Worm (Caenorhabditis elegans) whole organism, L3 larva: ENCODE results near the gene C46F2.1.
A peak's percentile ranks its signal among the peaks of the same experiment; 100 is the strongest.

Experiments used
- R02D3.7 ChIP-seq: fragments of 150-350 bp; optimal IDR thresholded peaks from 2 replicates; lab custom pipeline; 2014; ENCODE audit warnings: missing biosample characterization, missing genetic modification characterization
- ama-1 ChIP-seq: fragments of 150-350 bp; optimal IDR thresholded peaks from 2 replicates; lab custom pipeline; 2018
- ceh-9 ChIP-seq: sonication (generic microtip); optimal IDR thresholded peaks from 2 replicates; lab custom pipeline; 2018; ENCODE audit warnings: missing biosample characterization, missing genetic modification characterization
- daf-12 ChIP-seq: fragments of 150-350 bp; optimal IDR thresholded peaks from 2 replicates; lab custom pipeline; 2014; ENCODE audit warnings: missing biosample characterization, missing genetic modification reagents, missing genetic modification characterization
- egl-5 ChIP-seq: fragments of 150-350 bp; optimal IDR thresholded peaks from 2 replicates; lab custom pipeline; 2017; ENCODE audit warnings: missing biosample characterization, missing genetic modification reagents, missing genetic modification characterization, inconsistent platforms
- elt-1 ChIP-seq: fragments of 150-350 bp; optimal IDR thresholded peaks from 2 replicates; lab custom pipeline; 2014; ENCODE audit warnings: missing biosample characterization, missing genetic modification characterization
- elt-2 ChIP-seq: sonication (generic microtip); optimal IDR thresholded peaks from 2 replicates; lab custom pipeline; 2016; ENCODE audit warnings: missing genetic modification reagents, mild to moderate bottlenecking, missing genetic modification characterization, missing compliant biosample characterization
- elt-3 ChIP-seq, 3 experiments: fragments of 150-350 bp in 1 of 3; sonication (generic microtip) in 2 of 3; optimal IDR thresholded peaks; 2 replicates in 2 of 3; 4 replicates in 1 of 3; lab custom pipeline; 2014 to 2017; ENCODE audit warnings: missing biosample characterization in 3 of 3, missing genetic modification characterization in 3 of 3
- fkh-10 ChIP-seq: sonication (generic microtip); optimal IDR thresholded peaks from 2 replicates; lab custom pipeline; 2017; ENCODE audit warnings: missing biosample characterization, missing genetic modification reagents, missing genetic modification characterization
- fkh-2 ChIP-seq: fragments of 150-350 bp; optimal IDR thresholded peaks from 2 replicates; lab custom pipeline; 2014; ENCODE audit warnings: missing biosample characterization, missing genetic modification reagents, missing genetic modification characterization
- hmg-11 ChIP-seq: sonication (generic microtip); optimal IDR thresholded peaks from 2 replicates; lab custom pipeline; 2016; ENCODE audit warnings: missing genetic modification characterization, missing compliant biosample characterization
- lin-15B ChIP-seq: fragments of 150-350 bp; optimal IDR thresholded peaks from 2 replicates; lab custom pipeline; 2014; ENCODE audit warnings: missing biosample characterization, missing genetic modification characterization
- mml-1 ChIP-seq: fragments of 150-350 bp; sonication (generic microtip); optimal IDR thresholded peaks from 3 replicates; lab custom pipeline; 2014; ENCODE audit warnings: missing biosample characterization, missing genetic modification characterization
- nhr-23 ChIP-seq: fragments of 150-350 bp; optimal IDR thresholded peaks from 2 replicates; lab custom pipeline; 2014; ENCODE audit warnings: missing biosample characterization, missing genetic modification reagents, missing genetic modification characterization
- nhr-237 ChIP-seq: fragments of 150-350 bp; optimal IDR thresholded peaks from 2 replicates; lab custom pipeline; 2014; ENCODE audit warnings: missing biosample characterization, missing genetic modification characterization
- nhr-25 ChIP-seq: sonication (generic microtip); optimal IDR thresholded peaks from 2 replicates; lab custom pipeline; 2017; ENCODE audit warnings: missing biosample characterization, missing genetic modification characterization
- nhr-43 ChIP-seq: sonication (generic microtip); optimal IDR thresholded peaks from 2 replicates; lab custom pipeline; 2016; ENCODE audit warnings: mild to moderate bottlenecking, missing genetic modification characterization, missing compliant biosample characterization; ENCODE audit not compliant: poor library complexity, severe bottlenecking
- nhr-67 ChIP-seq: fragments of 150-350 bp; optimal IDR thresholded peaks from 2 replicates; lab custom pipeline; 2014; ENCODE audit warnings: missing biosample characterization, missing genetic modification characterization
- nhr-76 ChIP-seq: fragments of 150-350 bp; sonication (generic microtip); optimal IDR thresholded peaks from 5 replicates; lab custom pipeline; 2014; ENCODE audit warnings: missing biosample characterization, missing genetic modification characterization
- nhr-77 ChIP-seq: fragments of 150-350 bp; optimal IDR thresholded peaks from 2 replicates; lab custom pipeline; 2014; ENCODE audit warnings: missing biosample characterization, missing genetic modification characterization
- pha-4 ChIP-seq: fragments of 150-350 bp; optimal IDR thresholded peaks from 2 replicates; lab custom pipeline; 2014; ENCODE audit warnings: missing biosample characterization, missing genetic modification reagents, missing genetic modification characterization
- sea-2 ChIP-seq: fragments of 150-350 bp; sonication (generic microtip); optimal IDR thresholded peaks from 4 replicates; lab custom pipeline; 2014; ENCODE audit warnings: missing biosample characterization, missing genetic modification reagents, missing genetic modification characterization
- ztf-11 ChIP-seq: fragments of 150-350 bp; optimal IDR thresholded peaks from 2 replicates; lab custom pipeline; 2014; ENCODE audit warnings: missing biosample characterization, missing genetic modification characterization

The C46F2.1 gene

DNA sequence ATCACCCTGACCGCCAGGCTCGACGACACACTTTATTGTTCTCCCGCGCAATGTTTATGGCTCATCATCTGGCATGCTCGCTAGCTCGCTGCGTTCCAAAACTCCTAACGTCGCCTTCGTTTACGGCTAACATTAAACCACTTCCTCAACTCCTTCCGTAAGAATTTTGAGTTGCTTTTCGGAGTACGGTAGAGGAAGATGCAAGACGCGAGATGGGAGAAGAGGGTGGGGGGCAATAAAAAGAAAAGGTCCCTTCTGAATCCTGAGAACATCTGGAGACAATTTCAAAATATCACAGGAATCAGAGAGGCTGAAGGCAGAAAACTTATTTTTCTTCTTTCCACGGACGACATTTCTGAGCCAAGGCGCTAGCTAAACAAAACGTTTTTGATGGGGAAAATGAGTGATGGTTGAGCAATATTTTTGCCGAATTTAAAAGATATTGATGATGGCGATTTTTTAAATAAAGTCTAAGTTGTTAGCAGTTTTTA is 40.0 kb downstream of the C46F2.1 start:
- no peak for TF ChIP-seq nhr-67 (tag; lab: Kevin White, UChicago)
- no peak for TF ChIP-seq hmg-11
- TF ChIP-seq mml-1 (tag; lab: Kevin White, UChicago): no peak
- no peak for TF ChIP-seq nhr-25 (tag; lab: Kevin White, UChicago)
- TF ChIP-seq fkh-10 (GFP tag; lab: Kevin White, UChicago): no peak
- no peak for TF ChIP-seq ztf-11 (tag; lab: Kevin White, UChicago)
- TF ChIP-seq elt-1 (tag; lab: Kevin White, UChicago): no peak
- TF ChIP-seq fkh-2 (tag; lab: Kevin White, UChicago): no peak
- no peak for TF ChIP-seq nhr-43
- TF ChIP-seq elt-3 (tag; optimal IDR thresholded peaks at IDR 0.05; lab: Kevin White, UChicago): no peak
- TF ChIP-seq ceh-9 (tag; lab: Kevin White, UChicago): no peak

ce11 chrX:8120281-8120680 is 42.4 kb downstream of the C46F2.1 start:
- no peak for TF ChIP-seq ceh-9 (tag; lab: Kevin White, UChicago)
- TF ChIP-seq ama-1 (lab: Kevin White, UChicago): no peak
- no peak for TF ChIP-seq daf-12 (tag; lab: Kevin White, UChicago)
- no peak for TF ChIP-seq R02D3.7 (tag; lab: Kevin White, UChicago)
- TF ChIP-seq nhr-23: no peak
- TF ChIP-seq sea-2: no peak
- TF ChIP-seq fkh-2 (tag; lab: Kevin White, UChicago): no peak
- TF ChIP-seq fkh-10 (GFP tag; lab: Kevin White, UChicago): no peak
- TF ChIP-seq nhr-237 (tag; lab: Kevin White, UChicago): no peak
- TF ChIP-seq elt-2 (tag; lab: Kevin White, UChicago): no peak

DNA sequence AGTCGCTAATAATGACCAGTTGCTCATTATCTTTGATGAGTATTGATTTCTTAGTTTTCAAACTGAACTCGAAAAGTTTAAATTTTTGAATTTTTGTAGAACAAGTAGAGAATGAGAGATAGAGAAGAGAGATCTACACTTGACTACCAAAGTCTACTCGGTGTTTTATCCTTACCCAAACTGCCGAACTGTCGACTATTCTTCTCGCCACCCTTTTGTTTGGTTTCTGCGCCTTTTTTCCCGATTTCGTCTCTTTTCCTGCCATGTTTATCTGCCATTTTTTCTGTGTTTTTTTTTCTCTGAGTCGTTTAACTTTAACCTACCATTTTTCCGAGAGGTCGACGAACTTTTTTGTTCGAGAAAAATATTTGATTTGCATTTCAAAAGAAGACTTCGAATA is 45.3 kb downstream of the C46F2.1 start, which contains the start of gene C02B8.12:
TSS of gene C02B8.12 (minus strand) at position 175 of the 400 bp plus-strand sequence.
- TF ChIP-seq pha-4 (tag; lab: Kevin White, UChicago): peak; percentile 37
- no peak for TF ChIP-seq ceh-9 (tag; lab: Kevin White, UChicago)

ce11 chrX:8129543-8129942 is 51.7 kb downstream of the C46F2.1 start, which contains the start of gene frpr-1:
Gene frpr-1, minus strand, starts transcription at chrX:8129643.
- TF ChIP-seq egl-5 (tag; lab: Kevin White, UChicago) (no peak), nhr-76 (tag; lab: Kevin White, UChicago) (no peak), nhr-77 (tag; lab: Kevin White, UChicago) (no peak), lin-15B (tag; lab: Kevin White, UChicago) (no peak)
